Fruit fly (Drosophila melanogaster) whole organism, embryonic: ENCODE data around the gene mio.

Experiments used
- Abd-B ChIP-seq: fragments of 200-800 bp; sonication (Bioruptor generic); optimal IDR thresholded peaks from 2 replicates; lab custom pipeline; 2018; ENCODE audit warnings: missing biosample characterization, mild to moderate bottlenecking, missing genetic modification characterization, moderate library complexity
- BEAF-32 ChIP-seq: fragments of 200-800 bp; sonication (Bioruptor generic); optimal IDR thresholded peaks from 3 replicates; lab custom pipeline; 2017; ENCODE audit warnings: missing biosample characterization, missing genetic modification characterization, mild to moderate bottlenecking, moderate library complexity, missing genetic modification reagents
- CG10654 ChIP-seq: fragments of 200-800 bp; sonication (Bioruptor generic); optimal IDR thresholded peaks from 2 replicates; lab custom pipeline; 2016; ENCODE audit warnings: missing biosample characterization, missing genetic modification characterization
- CG10979 ChIP-seq: fragments of 200-800 bp; sonication (Bioruptor generic); optimal IDR thresholded peaks from 2 replicates; lab custom pipeline; 2018; ENCODE audit warnings: missing biosample characterization, mild to moderate bottlenecking, missing genetic modification characterization, moderate library complexity
- CG11093 ChIP-seq: fragments of 200-800 bp; sonication (Bioruptor generic); IDR thresholded peaks from 3 replicates; pipeline ENCODE4 v1.3.6; 2022; ENCODE audit warnings: missing biosample characterization, missing genetic modification characterization
- CG11504 ChIP-seq: fragments of 200-800 bp; sonication (Bioruptor generic); optimal IDR thresholded peaks from 3 replicates; lab custom pipeline; 2019; ENCODE audit warnings: missing biosample characterization, mild to moderate bottlenecking, missing genetic modification characterization, moderate library complexity
- CG11695 ChIP-seq: fragments of 200-800 bp; sonication (Bioruptor generic); IDR thresholded peaks from 3 replicates; pipeline ENCODE4 v1.3.6; 2022; ENCODE audit warnings: missing biosample characterization, missing genetic modification characterization
- CG12391 ChIP-seq: fragments of 200-800 bp; sonication (Bioruptor generic); optimal IDR thresholded peaks from 3 replicates; lab custom pipeline; 2018; ENCODE audit warnings: missing biosample characterization, mild to moderate bottlenecking, missing genetic modification characterization, moderate library complexity
- CG13123 ChIP-seq: fragments of 200-800 bp; sonication (Bioruptor generic); optimal IDR thresholded peaks from 2 replicates; lab custom pipeline; 2016; ENCODE audit warnings: missing biosample characterization, missing genetic modification characterization
- CG14014 ChIP-seq: fragments of 200-800 bp; sonication (Bioruptor generic); IDR thresholded peaks from 2 replicates; pipeline ENCODE4 v1.3.6; 2022; ENCODE audit warnings: missing biosample characterization, missing genetic modification characterization
- CG15514 ChIP-seq: fragments of 200-800 bp; sonication (Bioruptor generic); optimal IDR thresholded peaks from 3 replicates; lab custom pipeline; 2017; ENCODE audit warnings: missing biosample characterization, missing genetic modification characterization, mild to moderate bottlenecking, moderate library complexity, missing genetic modification reagents
- CG17186 ChIP-seq: fragments of 200-800 bp; sonication (Bioruptor generic); optimal IDR thresholded peaks from 3 replicates; lab custom pipeline; 2017; ENCODE audit warnings: missing biosample characterization, missing genetic modification reagents, missing genetic modification characterization
- CG17829 ChIP-seq: fragments of 200-800 bp; optimal IDR thresholded peaks from 2 replicates; lab custom pipeline; 2019; ENCODE audit warnings: missing biosample characterization, mild to moderate bottlenecking, missing genetic modification characterization, moderate library complexity
- CG18764 ChIP-seq: fragments of 200-800 bp; sonication (Bioruptor generic); optimal IDR thresholded peaks from 3 replicates; lab custom pipeline; 2016; ENCODE audit warnings: missing biosample characterization, missing genetic modification characterization
- CG2875 ChIP-seq: fragments of 200-800 bp; sonication (Bioruptor generic); optimal IDR thresholded peaks from 2 replicates; lab custom pipeline; 2017; ENCODE audit warnings: missing biosample characterization, mild to moderate bottlenecking, missing genetic modification characterization, missing genetic modification reagents
- CG4424 ChIP-seq: fragments of 200-800 bp; sonication (Bioruptor generic); optimal IDR thresholded peaks from 3 replicates; lab custom pipeline; 2016; ENCODE audit warnings: missing biosample characterization, missing genetic modification characterization
- CG4617 ChIP-seq: fragments of 200-800 bp; sonication (Bioruptor generic); optimal IDR thresholded peaks from 3 replicates; lab custom pipeline; 2016; ENCODE audit warnings: missing biosample characterization, missing genetic modification characterization, borderline replicate concordance
- CG9797 ChIP-seq: fragments of 200-800 bp; sonication (Bioruptor generic); optimal IDR thresholded peaks from 3 replicates; lab custom pipeline; 2018; ENCODE audit warnings: missing biosample characterization, mild to moderate bottlenecking, missing genetic modification characterization
- Dp ChIP-seq: fragments of 200-800 bp; sonication (Bioruptor generic); optimal IDR thresholded peaks from 2 replicates; lab custom pipeline; 2018; ENCODE audit warnings: missing biosample characterization, mild to moderate bottlenecking, missing genetic modification characterization, moderate library complexity
- ERR ChIP-seq: fragments of 200-800 bp; sonication (Bioruptor generic); optimal IDR thresholded peaks from 2 replicates; lab custom pipeline; 2016; ENCODE audit warnings: missing biosample characterization, missing genetic modification characterization
- Ets65A ChIP-seq: fragments of 200-800 bp; sonication (Bioruptor generic); peaks from one replicate; lab custom pipeline; 2016; ENCODE audit warnings: missing biosample characterization, missing genetic modification characterization
- H2.0 ChIP-seq: fragments of 200-800 bp; sonication (Bioruptor generic); IDR thresholded peaks from 2 replicates; pipeline ENCODE4 v1.3.6; 2022; ENCODE audit warnings: missing biosample characterization, missing genetic modification characterization
- HmgZ ChIP-seq: fragments of 200-800 bp; sonication (Bioruptor generic); optimal IDR thresholded peaks from 2 replicates; lab custom pipeline; 2018; ENCODE audit warnings: missing biosample characterization, mild to moderate bottlenecking, missing genetic modification characterization
- Lhr ChIP-seq: fragments of 200-800 bp; sonication (Bioruptor generic); optimal IDR thresholded peaks from 3 replicates; lab custom pipeline; 2017; ENCODE audit warnings: mild to moderate bottlenecking, missing biosample characterization, missing genetic modification reagents, missing genetic modification characterization
- MESR4 ChIP-seq: fragments of 200-800 bp; sonication (Bioruptor generic); optimal IDR thresholded peaks from 2 replicates; lab custom pipeline; 2018; ENCODE audit warnings: missing biosample characterization, mild to moderate bottlenecking, missing genetic modification characterization, moderate library complexity
- Med ChIP-seq: fragments of 200-800 bp; sonication (Bioruptor generic); peaks from one replicate; lab custom pipeline; 2016; ENCODE audit warnings: missing biosample characterization, missing genetic modification characterization, mild to moderate bottlenecking, inconsistent platforms, moderate library complexity
- Myb ChIP-seq: fragments of 200-800 bp; sonication (Bioruptor generic); optimal IDR thresholded peaks from 2 replicates; lab custom pipeline; 2016; ENCODE audit warnings: missing biosample characterization, missing genetic modification characterization
- Nf-YB ChIP-seq: fragments of 200-800 bp; sonication (Bioruptor generic); optimal IDR thresholded peaks from 3 replicates; lab custom pipeline; 2019; ENCODE audit warnings: missing biosample characterization, mild to moderate bottlenecking, missing genetic modification characterization, moderate library complexity
- Nf-YC ChIP-seq: fragments of 200-800 bp; optimal IDR thresholded peaks from 3 replicates; lab custom pipeline; 2019; ENCODE audit warnings: missing biosample characterization, mild to moderate bottlenecking, missing genetic modification characterization, moderate library complexity
- Sry-δ ChIP-seq: fragments of 200-800 bp; sonication (Bioruptor generic); optimal IDR thresholded peaks from 2 replicates; lab custom pipeline; 2016; ENCODE audit warnings: missing biosample characterization, missing genetic modification characterization
- amos ChIP-seq: fragments of 200-800 bp; sonication (Bioruptor generic); IDR thresholded peaks from 2 replicates; pipeline ENCODE4 v1.3.6; 2022; ENCODE audit warnings: missing biosample characterization, missing genetic modification characterization; ENCODE audit not compliant: partially characterized antibody
- bab2 ChIP-seq: fragments of 200-800 bp; sonication (Bioruptor generic); optimal IDR thresholded peaks from 2 replicates; lab custom pipeline; 2016; ENCODE audit warnings: missing biosample characterization, missing genetic modification characterization
- eyg ChIP-seq: fragments of 200-800 bp; sonication (Bioruptor generic); optimal IDR thresholded peaks from 3 replicates; lab custom pipeline; 2016; ENCODE audit warnings: missing biosample characterization, missing genetic modification characterization
- gem ChIP-seq: fragments of 200-800 bp; sonication (Bioruptor generic); optimal IDR thresholded peaks from 2 replicates; lab custom pipeline; 2019; ENCODE audit warnings: missing biosample characterization, mild to moderate bottlenecking, missing genetic modification characterization, moderate library complexity
- gro ChIP-seq: fragments of 200-800 bp; sonication (Bioruptor generic); optimal IDR thresholded peaks from 2 replicates; lab custom pipeline; 2016; ENCODE audit warnings: missing biosample characterization, missing genetic modification characterization
- her ChIP-seq: fragments of 200-800 bp; sonication (Bioruptor generic); optimal IDR thresholded peaks from 2 replicates; lab custom pipeline; 2016; ENCODE audit warnings: missing biosample characterization, missing genetic modification characterization
- ind ChIP-seq: fragments of 200-800 bp; sonication (Bioruptor generic); optimal IDR thresholded peaks from 3 replicates; lab custom pipeline; 2016; ENCODE audit warnings: missing biosample characterization, missing genetic modification characterization
- phol ChIP-seq: fragments of 200-800 bp; sonication (Bioruptor generic); optimal IDR thresholded peaks from 3 replicates; lab custom pipeline; 2018; ENCODE audit warnings: missing biosample characterization, mild to moderate bottlenecking, missing genetic modification characterization, moderate library complexity
- pnt ChIP-seq: fragments of 200-800 bp; sonication (Bioruptor generic); optimal IDR thresholded peaks from 3 replicates; lab custom pipeline; 2016; ENCODE audit warnings: missing biosample characterization, missing genetic modification characterization
- pzg ChIP-seq: fragments of 200-800 bp; sonication (Bioruptor generic); optimal IDR thresholded peaks from 3 replicates; lab custom pipeline; 2018; ENCODE audit warnings: missing biosample characterization, mild to moderate bottlenecking, missing genetic modification characterization, moderate library complexity
- stwl ChIP-seq: fragments of 200-800 bp; sonication (Bioruptor generic); optimal IDR thresholded peaks from 3 replicates; lab custom pipeline; 2018; ENCODE audit warnings: missing biosample characterization, mild to moderate bottlenecking, missing genetic modification characterization, moderate library complexity
- trem ChIP-seq: fragments of 200-800 bp; optimal IDR thresholded peaks from 3 replicates; lab custom pipeline; 2019; ENCODE audit warnings: missing biosample characterization, mild to moderate bottlenecking, missing genetic modification characterization, moderate library complexity
- vnd ChIP-seq: fragments of 200-800 bp; sonication (Bioruptor generic); IDR thresholded peaks from 3 replicates; pipeline ENCODE4 v1.3.6; 2022; ENCODE audit warnings: missing biosample characterization, missing genetic modification characterization; ENCODE audit not compliant: partially characterized antibody

The mio gene

DNA sequence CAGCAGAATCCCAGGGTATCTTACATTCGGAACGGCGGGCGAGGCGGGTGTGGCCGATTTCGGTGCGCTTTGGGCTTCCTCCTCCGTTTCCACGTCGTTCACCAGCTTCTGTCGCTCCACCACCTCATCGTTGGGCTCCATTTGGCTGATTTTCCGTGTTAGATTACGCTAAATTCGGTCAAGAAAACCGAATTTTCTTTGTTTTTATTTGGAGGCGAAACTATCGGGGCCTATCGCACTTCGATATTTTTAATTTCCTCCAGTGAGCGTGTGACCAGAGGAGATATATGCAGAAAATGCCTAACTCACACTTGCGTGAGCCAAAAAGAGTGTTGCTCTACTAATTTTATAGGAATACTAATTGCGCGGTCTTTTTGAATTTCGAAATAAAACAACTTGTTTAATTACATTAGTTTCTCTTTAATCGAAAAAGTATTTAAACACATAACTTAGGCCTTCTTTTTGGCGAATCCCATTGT is 24.9 kb upstream of the mio start, which contains the start of gene CG10874 (continued):
- TF ChIP-seq CG4617 (GFP tag; lab: Kevin White, UChicago), result peak; percentile 82
- peak; percentile 77 for TF ChIP-seq Lhr (GFP tag; lab: Kevin White, UChicago)
- no peak for TF ChIP-seq CG2875 (GFP tag; lab: Kevin White, UChicago)
- peak; percentile 56 for TF ChIP-seq stwl
- TF ChIP-seq CG9797 (GFP tag; lab: Kevin White, UChicago), result peak; percentile 81
- TF ChIP-seq Nf-YC, result peak; percentile 40
- TF ChIP-seq pzg, result peak; percentile 98
- no peak for TF ChIP-seq ind
- TF ChIP-seq BEAF-32 (GFP tag; lab: Kevin White, UChicago), result peak; percentile 67
- TF ChIP-seq phol (tag; lab: Kevin White, UChicago), result peak; percentile 51
- no peak for TF ChIP-seq pnt (GFP tag; lab: Kevin White, UChicago)
- peak; percentile 17 for TF ChIP-seq CG17186 (GFP tag; lab: Kevin White, UChicago)
- TF ChIP-seq her (GFP tag; lab: Kevin White, UChicago), result peak; percentile 100
- no peak for TF ChIP-seq bab2 (GFP tag; lab: Kevin White, UChicago)
- peak; percentile 60 for TF ChIP-seq HmgZ (tag; lab: Kevin White, UChicago)
- peak; percentile 90 for TF ChIP-seq Ets65A
- no peak for TF ChIP-seq CG11093 (GFP tag; lab: Robert Waterston, UW)
- peak; percentile 6 for TF ChIP-seq Nf-YB (GFP tag; lab: Kevin White, UChicago)
- peak; percentile 74 for TF ChIP-seq Med (GFP tag; lab: Kevin White, UChicago)
- TF ChIP-seq CG13123 (GFP tag; lab: Kevin White, UChicago), result no peak
- no peak for TF ChIP-seq amos (GFP tag; lab: Robert Waterston, UW)
- peak; percentile 99 for TF ChIP-seq Dp
- peak; percentile 29 for TF ChIP-seq gro (GFP tag; lab: Kevin White, UChicago)
- no peak for TF ChIP-seq CG10654 (GFP tag; lab: Kevin White, UChicago)
- TF ChIP-seq gem, result peak; percentile 4
- peak; percentile 98 for TF ChIP-seq CG18764 (GFP tag; lab: Kevin White, UChicago)
- TF ChIP-seq CG14014 (GFP tag; lab: Robert Waterston, UW), result no peak
- TF ChIP-seq vnd (GFP tag; lab: Robert Waterston, UW), result no peak
- peak; percentile 79 for TF ChIP-seq CG15514 (GFP tag; lab: Kevin White, UChicago)
- peak; percentile 88 for TF ChIP-seq Myb (GFP tag; lab: Kevin White, UChicago)
- no peak for TF ChIP-seq ERR (GFP tag; lab: Kevin White, UChicago)
- TF ChIP-seq trem (tag; lab: Kevin White, UChicago), result peak; percentile 60
- peak; percentile 10 for TF ChIP-seq CG12391 (tag; lab: Kevin White, UChicago)
- TF ChIP-seq CG10979 (tag; lab: Kevin White, UChicago), result peak; percentile 4
- no peak for TF ChIP-seq CG4424
- TF ChIP-seq CG11504 (tag; lab: Kevin White, UChicago), result peak; percentile 10
- TF ChIP-seq MESR4 (GFP tag; lab: Kevin White, UChicago), result peak; percentile 87
- TF ChIP-seq Sry-δ (GFP tag; lab: Kevin White, UChicago), result peak; percentile 71
- TF ChIP-seq CG11695 (GFP tag; lab: Robert Waterston, UW), result no peak
- TF ChIP-seq Abd-B (GFP tag; lab: Kevin White, UChicago), result peak; percentile 58
- TF ChIP-seq CG17829, result peak; percentile 36
- no peak for TF ChIP-seq H2.0 (GFP tag; lab: Robert Waterston, UW)
- TF ChIP-seq eyg (GFP tag; lab: Kevin White, UChicago), result no peak
- TF ChIP-seq, all 482 proteins: peak for 67
